Worm (Caenorhabditis elegans): ENCODE data around the gene Y17G7B.21.

The Y17G7B.21 gene

ce11 chrII:11967507-11968127 is 9.8 kb downstream of the Y17G7B.21 start, which contains the start of gene W03C9.5 (continued):
- TF ChIP-seq lsy-27 (tag; optimal IDR thresholded peaks at IDR 0.05; ENCODE audit: borderline replicate concordance, insufficient read depth) (no peak), mel-28 (tag; optimal IDR thresholded peaks at IDR 0.05; ENCODE audit: borderline replicate concordance) (no peak), Y67H2A.10 (GFP tag; conservative IDR thresholded peaks at IDR 0.05) (peak; percentile 93), dpl-1 (GFP tag; optimal IDR thresholded peaks at IDR 0.05) (peak; percentile 25), chd-7 (tag; optimal IDR thresholded peaks at IDR 0.05) (peak; percentile 66), snpc-1.3 (tag; optimal IDR thresholded peaks at IDR 0.05; ENCODE audit: insufficient read depth) (no peak), die-1 (tag; optimal IDR thresholded peaks at IDR 0.05) (peak; percentile 38), lsl-1 (GFP tag; optimal IDR thresholded peaks at IDR 0.05) (peak; percentile 72), F39B2.1 (GFP tag; IDR thresholded peaks at IDR 0.05) (no peak), egl-18 (GFP tag; IDR thresholded peaks at IDR 0.05) (0 out of 2 replicates have a peak, but pooled peaks have one; percentile 51), nhr-90 (tag; optimal IDR thresholded peaks at IDR 0.05) (peak; percentile 79), egl-44 (GFP tag; IDR thresholded peaks at IDR 0.05) (peak; percentile 49; the same call in 1 of the 2 replicates), ztf-26 (tag; optimal IDR thresholded peaks at IDR 0.05) (peak; percentile 94), F10E7.11 (tag; optimal IDR thresholded peaks at IDR 0.05) (no peak), madf-8 (GFP tag; conservative IDR thresholded peaks at IDR 0.05) (no peak), F33H1.4 (GFP tag; IDR thresholded peaks at IDR 0.05) (peak; percentile 73), F49E8.2 (tag; optimal IDR thresholded peaks at IDR 0.05; ENCODE audit: insufficient read depth) (peak; percentile 63), nfyb-1 (GFP tag; IDR thresholded peaks at IDR 0.05) (peak; percentile 72), repo-1 (tag; optimal IDR thresholded peaks at IDR 0.05) (peak; percentile 46), lin-26 (GFP tag; IDR thresholded peaks at IDR 0.05) (peak; percentile 77), Y95B8A.8 (GFP tag; IDR thresholded peaks at IDR 0.05) (peak; percentile 90), egrh-3 (GFP tag; IDR thresholded peaks at IDR 0.05) (peak; percentile 76), madf-10 (tag; optimal IDR thresholded peaks at IDR 0.05) (peak; percentile 91), ceh-27 (GFP tag; optimal IDR thresholded peaks at IDR 0.05) (peak; percentile 96), ets-4 (GFP tag; optimal IDR thresholded peaks at IDR 0.05) (no peak), ztf-18 (tag; optimal IDR thresholded peaks at IDR 0.05) (peak; percentile 54), mxl-1 (tag; optimal IDR thresholded peaks at IDR 0.05) (no peak), F57A8.1 (GFP tag; optimal IDR thresholded peaks at IDR 0.05) (no peak), lin-40 (tag; optimal IDR thresholded peaks at IDR 0.05) (peak; percentile 91), ekl-4 (GFP tag; IDR thresholded peaks at IDR 0.05) (peak; percentile 92), hsf-1 (GFP tag; IDR thresholded peaks at IDR 0.05) (0 out of 2 replicates have a peak, but pooled peaks have one; percentile 46), ztf-25 (GFP tag; IDR thresholded peaks at IDR 0.05) (peak; percentile 82; the same call in 1 of the 2 replicates), bed-1 (GFP tag; IDR thresholded peaks at IDR 0.05) (no peak), Y56A3A.18 (GFP tag; IDR thresholded peaks at IDR 0.05) (no peak), zim-3 (tag; optimal IDR thresholded peaks at IDR 0.05) (peak; percentile 70), dox-1 (GFP tag; IDR thresholded peaks at IDR 0.05) (peak; percentile 93), aptf-2 (GFP tag; conservative IDR thresholded peaks at IDR 0.05) (peak; percentile 79), ztf-6 (GFP tag; IDR thresholded peaks at IDR 0.05) (peak; percentile 72; the same call in 1 of the 2 replicates), athp-1 (tag; optimal IDR thresholded peaks at IDR 0.05) (peak; percentile 87), efl-1 (GFP tag; optimal IDR thresholded peaks at IDR 0.05) (peak; percentile 58), nhr-120 (GFP tag; IDR thresholded peaks at IDR 0.05) (no peak), F55B11.4 (tag; optimal IDR thresholded peaks at IDR 0.05; ENCODE audit: borderline replicate concordance, insufficient read depth) (no peak), T07F8.4 (tag; optimal IDR thresholded peaks at IDR 0.05) (peak; percentile 14), cebp-2 (GFP tag; IDR thresholded peaks at IDR 0.05) (no peak), pbrm-1 (GFP tag; IDR thresholded peaks at IDR 0.05) (peak; percentile 92), attf-5 (GFP tag; optimal IDR thresholded peaks at IDR 0.05) (peak; percentile 98), zfh-2 (GFP tag; conservative IDR thresholded peaks at IDR 0.05) (peak; percentile 94)

Data from whole organism, young adult.